Fruit fly (Drosophila melanogaster) whole organism, embryonic: ENCODE measurements around the gene Mf.

Experiments
- Ada2b ChIP-seq: fragments of 200-800 bp; sonication (Bioruptor generic); IDR thresholded peaks from 2 replicates; pipeline ENCODE4 v1.3.6; 2022; ENCODE audit warnings: missing biosample characterization, missing genetic modification characterization
- Aef1 ChIP-seq: fragments of 200-800 bp; sonication (Bioruptor generic); IDR thresholded peaks from 3 replicates; pipeline ENCODE4 v1.3.6; 2022; ENCODE audit warnings: missing biosample characterization, missing genetic modification characterization
- Awh ChIP-seq: fragments of 200-800 bp; sonication (Bioruptor generic); IDR thresholded peaks from 2 replicates; pipeline ENCODE4, ENCODE4 v1.3.6; 2022; ENCODE audit warnings: missing biosample characterization, missing genetic modification characterization
- B-H2 ChIP-seq: fragments of 200-800 bp; sonication (Bioruptor generic); optimal IDR thresholded peaks from 2 replicates; lab custom pipeline; 2018; ENCODE audit warnings: missing biosample characterization, mild to moderate bottlenecking, missing genetic modification characterization
- BEAF-32 ChIP-seq: fragments of 200-800 bp; sonication (Bioruptor generic); optimal IDR thresholded peaks from 3 replicates; lab custom pipeline; 2017; ENCODE audit warnings: missing biosample characterization, missing genetic modification characterization, mild to moderate bottlenecking, moderate library complexity, missing genetic modification reagents
- Bteb2 ChIP-seq: fragments of 200-800 bp; sonication (Bioruptor generic); optimal IDR thresholded peaks from 2 replicates; lab custom pipeline; 2016; ENCODE audit warnings: missing biosample characterization, missing genetic modification characterization
- CG10462 ChIP-seq: fragments of 200-800 bp; sonication (Bioruptor generic); optimal IDR thresholded peaks from 2 replicates; lab custom pipeline; 2016; ENCODE audit warnings: missing biosample characterization, missing genetic modification characterization
- CG10543 ChIP-seq: fragments of 200-800 bp; sonication (Bioruptor generic); optimal IDR thresholded peaks from 3 replicates; lab custom pipeline; 2017; ENCODE audit warnings: missing biosample characterization, mild to moderate bottlenecking, missing genetic modification characterization, moderate library complexity
- CG11695 ChIP-seq: fragments of 200-800 bp; sonication (Bioruptor generic); IDR thresholded peaks from 3 replicates; pipeline ENCODE4 v1.3.6; 2022; ENCODE audit warnings: missing biosample characterization, missing genetic modification characterization
- CG13296 ChIP-seq: fragments of 200-800 bp; sonication (Bioruptor generic); optimal IDR thresholded peaks from 3 replicates; lab custom pipeline; 2018; ENCODE audit warnings: missing biosample characterization, mild to moderate bottlenecking, missing genetic modification characterization
- CG13424 ChIP-seq: fragments of 200-800 bp; sonication (Bioruptor generic); optimal IDR thresholded peaks from 2 replicates; lab custom pipeline; 2019; ENCODE audit warnings: missing biosample characterization, mild to moderate bottlenecking, missing genetic modification characterization, moderate library complexity
- CG13894 ChIP-seq: fragments of 200-800 bp; sonication (Bioruptor generic); optimal IDR thresholded peaks from 3 replicates; lab custom pipeline; 2018; ENCODE audit warnings: missing biosample characterization, mild to moderate bottlenecking, missing genetic modification characterization, moderate library complexity
- CG18262 ChIP-seq: fragments of 200-800 bp; optimal IDR thresholded peaks from 3 replicates; lab custom pipeline; 2019; ENCODE audit warnings: missing biosample characterization, mild to moderate bottlenecking, missing genetic modification characterization, moderate library complexity
- CG18476 ChIP-seq: fragments of 200-800 bp; sonication (Bioruptor generic); optimal IDR thresholded peaks from 2 replicates; lab custom pipeline; 2016; ENCODE audit warnings: missing biosample characterization, mild to moderate bottlenecking, missing genetic modification characterization
- CG18599 ChIP-seq: fragments of 200-800 bp; sonication (Bioruptor generic); optimal IDR thresholded peaks from 3 replicates; lab custom pipeline; 2017; ENCODE audit warnings: missing biosample characterization, missing genetic modification characterization, mild to moderate bottlenecking, moderate library complexity, missing genetic modification reagents
- CG18619 ChIP-seq: fragments of 200-800 bp; sonication (Bioruptor generic); optimal IDR thresholded peaks from 3 replicates; lab custom pipeline; 2017; ENCODE audit warnings: missing biosample characterization, mild to moderate bottlenecking, missing genetic modification characterization
- CG2678 ChIP-seq: fragments of 200-800 bp; sonication (Bioruptor generic); optimal IDR thresholded peaks from 3 replicates; lab custom pipeline; 2019; ENCODE audit warnings: missing biosample characterization, mild to moderate bottlenecking, missing genetic modification characterization, moderate library complexity
- CG6765 ChIP-seq: fragments of 200-800 bp; sonication (Bioruptor generic); optimal IDR thresholded peaks from 3 replicates; lab custom pipeline; 2017; ENCODE audit warnings: missing biosample characterization, mild to moderate bottlenecking, missing genetic modification characterization
- CG6854 ChIP-seq: fragments of 200-800 bp; sonication (Bioruptor generic); optimal IDR thresholded peaks from 3 replicates; lab custom pipeline; 2017; ENCODE audit warnings: missing biosample characterization, mild to moderate bottlenecking, missing genetic modification characterization
- CG7987 ChIP-seq: fragments of 200-800 bp; sonication (Bioruptor generic); optimal IDR thresholded peaks from 2 replicates; lab custom pipeline; 2018; ENCODE audit warnings: missing biosample characterization, mild to moderate bottlenecking, missing genetic modification characterization, moderate library complexity
- CG8290 ChIP-seq, 3 experiments: fragments of 200-800 bp; sonication (Bioruptor generic); optimal IDR thresholded peaks; 2 replicates each; lab custom pipeline; 2016 to 2019; ENCODE audit warnings: missing biosample characterization in 3 of 3, missing genetic modification characterization in 3 of 3, mild to moderate bottlenecking in 2 of 3, moderate library complexity in 1 of 3
- CG9797 ChIP-seq: fragments of 200-800 bp; sonication (Bioruptor generic); optimal IDR thresholded peaks from 3 replicates; lab custom pipeline; 2018; ENCODE audit warnings: missing biosample characterization, mild to moderate bottlenecking, missing genetic modification characterization
- Dbx ChIP-seq: fragments of 200-800 bp; sonication (Bioruptor generic); IDR thresholded peaks from 3 replicates; pipeline ENCODE4 v1.3.6; 2022; ENCODE audit warnings: missing biosample characterization, missing genetic modification characterization
- Doc2 ChIP-seq: fragments of 200-800 bp; sonication (Bioruptor generic); IDR thresholded peaks from 2 replicates; pipeline ENCODE4 v1.3.6; 2022; ENCODE audit warnings: missing biosample characterization, missing genetic modification characterization
- Fer1 ChIP-seq: fragments of 200-800 bp; sonication (Bioruptor generic); optimal IDR thresholded peaks from 2 replicates; lab custom pipeline; 2017; ENCODE audit warnings: missing biosample characterization, mild to moderate bottlenecking, missing genetic modification characterization
- Fer3 ChIP-seq: fragments of 200-800 bp; sonication (Bioruptor generic); optimal IDR thresholded peaks from 2 replicates; lab custom pipeline; 2018; ENCODE audit warnings: missing biosample characterization, mild to moderate bottlenecking, missing genetic modification characterization, moderate library complexity
- Gsc ChIP-seq: fragments of 200-800 bp; sonication (Bioruptor generic); IDR thresholded peaks from 2 replicates; pipeline ENCODE4 v1.3.6; 2022; ENCODE audit warnings: missing biosample characterization, missing genetic modification characterization
- HHEX ChIP-seq: fragments of 200-800 bp; sonication (Bioruptor generic); optimal IDR thresholded peaks from 3 replicates; lab custom pipeline; 2017; ENCODE audit warnings: missing biosample characterization, mild to moderate bottlenecking, missing genetic modification characterization, missing genetic modification reagents
- Hmr ChIP-seq: fragments of 200-800 bp; sonication (Bioruptor generic); optimal IDR thresholded peaks from 3 replicates; lab custom pipeline; 2017; ENCODE audit warnings: mild to moderate bottlenecking, missing biosample characterization, missing genetic modification reagents, missing genetic modification characterization
- Lpt ChIP-seq: fragments of >200 bp; optimal IDR thresholded peaks from 2 replicates; lab custom pipeline; 2018; ENCODE audit warnings: missing biosample characterization, missing genetic modification characterization
- Med ChIP-seq: fragments of 200-800 bp; sonication (Bioruptor generic); peaks from one replicate; lab custom pipeline; 2016; ENCODE audit warnings: missing biosample characterization, missing genetic modification characterization, mild to moderate bottlenecking, inconsistent platforms, moderate library complexity
- NC2α ChIP-seq: fragments of 200-800 bp; sonication (Bioruptor generic); optimal IDR thresholded peaks from 2 replicates; lab custom pipeline; 2016; ENCODE audit warnings: missing biosample characterization, missing genetic modification characterization
- NK7.1 ChIP-seq: fragments of 200-800 bp; sonication (Bioruptor generic); optimal IDR thresholded peaks from 3 replicates; lab custom pipeline; 2016; ENCODE audit warnings: missing biosample characterization, missing genetic modification characterization
- PHDP ChIP-seq: fragments of 200-800 bp; sonication (Bioruptor generic); optimal IDR thresholded peaks from 3 replicates; lab custom pipeline; 2018; ENCODE audit warnings: missing biosample characterization, mild to moderate bottlenecking, missing genetic modification characterization, moderate library complexity
- Pdp1 ChIP-seq, 2 experiments: fragments of 200-800 bp; sonication (Bioruptor generic); optimal IDR thresholded peaks; 3 replicates each; lab custom pipeline; 2016; ENCODE audit warnings: missing biosample characterization in 2 of 2, missing genetic modification characterization in 2 of 2, mild to moderate bottlenecking in 1 of 2, moderate library complexity in 1 of 2
- ara ChIP-seq: fragments of 200-800 bp; sonication (Bioruptor generic); IDR thresholded peaks from 2 replicates; pipeline ENCODE4 v1.3.6; 2022; ENCODE audit warnings: missing biosample characterization, missing genetic modification characterization
- caup ChIP-seq: fragments of 200-800 bp; sonication (Bioruptor generic); optimal IDR thresholded peaks from 3 replicates; lab custom pipeline; 2017; ENCODE audit warnings: missing biosample characterization, mild to moderate bottlenecking, missing genetic modification characterization, moderate library complexity; ENCODE audit not compliant: severe bottlenecking
- chinmo ChIP-seq: fragments of 200-800 bp; sonication (Bioruptor generic); IDR thresholded peaks from 4 replicates; pipeline ENCODE4 v1.3.6; 2022; ENCODE audit warnings: missing biosample characterization, missing genetic modification characterization; ENCODE audit not compliant: partially characterized antibody
- da ChIP-seq: fragments of 200-800 bp; sonication (Bioruptor generic); optimal IDR thresholded peaks from 2 replicates; lab custom pipeline; 2016; ENCODE audit warnings: missing biosample characterization, missing genetic modification characterization
- klu ChIP-seq: fragments of 200-800 bp; sonication (Bioruptor generic); IDR thresholded peaks from 2 replicates; pipeline ENCODE4 v1.3.6; 2022; ENCODE audit warnings: missing biosample characterization, missing genetic modification characterization
- lab ChIP-seq: fragments of 200-800 bp; sonication (Bioruptor generic); optimal IDR thresholded peaks from 3 replicates; lab custom pipeline; 2017; ENCODE audit warnings: missing biosample characterization, missing genetic modification characterization, mild to moderate bottlenecking, moderate library complexity, missing genetic modification reagents
- mirr ChIP-seq: fragments of 200-800 bp; sonication (Bioruptor generic); optimal IDR thresholded peaks from 3 replicates; lab custom pipeline; 2018; ENCODE audit warnings: missing biosample characterization, mild to moderate bottlenecking, missing genetic modification characterization
- oc ChIP-seq: fragments of 200-800 bp; sonication (Bioruptor generic); optimal IDR thresholded peaks from 2 replicates; lab custom pipeline; 2018; ENCODE audit warnings: missing biosample characterization, mild to moderate bottlenecking, missing genetic modification characterization, moderate library complexity
- pros ChIP-seq: fragments of 200-800 bp; sonication (Bioruptor generic); optimal IDR thresholded peaks from 3 replicates; lab custom pipeline; 2019; ENCODE audit warnings: missing biosample characterization, mild to moderate bottlenecking, missing genetic modification characterization, moderate library complexity
- sima ChIP-seq: fragments of 200-800 bp; sonication (Bioruptor generic); optimal IDR thresholded peaks from 2 replicates; lab custom pipeline; 2016; ENCODE audit warnings: missing biosample characterization, missing genetic modification characterization
- sug ChIP-seq: fragments of 200-800 bp; optimal IDR thresholded peaks from 2 replicates; lab custom pipeline; 2019; ENCODE audit warnings: missing biosample characterization, mild to moderate bottlenecking, missing genetic modification characterization, moderate library complexity
- tll ChIP-seq, 2 experiments: fragments of 200-800 bp in 1 of 2; fragments of >200 bp in 1 of 2; sonication (Bioruptor generic) in 1 of 2; optimal IDR thresholded peaks; 2 replicates each; lab custom pipeline; 2017 to 2019; ENCODE audit warnings: missing biosample characterization in 2 of 2, missing genetic modification characterization in 2 of 2, mild to moderate bottlenecking in 1 of 2, moderate library complexity in 1 of 2

Mf gene

dm6 chr3R:15198052-15198793, 16.9 kb upstream of the Mf start (continued):
- no peak for TF ChIP-seq klu
- TF ChIP-seq CG9797 (GFP tag; lab: Kevin White, UChicago): no peak
- 0 out of 4 replicates have a peak, but pooled peaks have one; percentile 80 for TF ChIP-seq chinmo
- no peak for TF ChIP-seq B-H2 (GFP tag; lab: Kevin White, UChicago)
- TF ChIP-seq da (GFP tag; lab: Kevin White, UChicago): no peak
- no peak for TF ChIP-seq caup (GFP tag; lab: Kevin White, UChicago)
- TF ChIP-seq NK7.1 (GFP tag; lab: Kevin White, UChicago): no peak
- no peak for TF ChIP-seq CG6854 (GFP tag; lab: Kevin White, UChicago)
- TF ChIP-seq pros: no peak
- 0 out of 3 replicates have a peak, but pooled peaks have one; percentile 7 for TF ChIP-seq CG11695 (GFP tag; lab: Robert Waterston, UW)
- TF ChIP-seq PHDP (tag; lab: Kevin White, UChicago): no peak
- no peak for TF ChIP-seq Gsc (GFP tag; lab: Robert Waterston, UW)
- no peak for TF ChIP-seq NC2α (GFP tag; lab: Kevin White, UChicago)
- no peak for TF ChIP-seq oc
- no peak for TF ChIP-seq Ada2b (GFP tag; lab: Robert Waterston, UW)
- peak; percentile 37 for TF ChIP-seq CG10543 (GFP tag; lab: Kevin White, UChicago)
- TF ChIP-seq Aef1 (GFP tag; lab: Robert Waterston, UW): no peak
- TF ChIP-seq Lpt (GFP tag; lab: Kevin White, UChicago): no peak
- TF ChIP-seq Dbx (GFP tag; lab: Robert Waterston, UW): no peak
- no peak for TF ChIP-seq CG13424 (tag; lab: Kevin White, UChicago)
- TF ChIP-seq CG8290 (GFP tag; optimal IDR thresholded peaks at IDR 0.05; lab: Kevin White, UChicago): no peak
- peak in 1 of 2 experiments; percentile 8 for TF ChIP-seq CG8290 (tag; optimal IDR thresholded peaks at IDR 0.05; lab: Kevin White, UChicago)
- peak; percentile 6 for TF ChIP-seq Hmr
- TF ChIP-seq CG10462 (GFP tag; lab: Kevin White, UChicago): no peak
- TF ChIP-seq Doc2 (GFP tag; lab: Robert Waterston, UW): no peak
- no peak for TF ChIP-seq Bteb2
- no peak for TF ChIP-seq CG18262 (tag; lab: Kevin White, UChicago)

- TF ChIP-seq Pdp1 (GFP tag; optimal IDR thresholded peaks at IDR 0.05; lab: Kevin White, UChicago) (peak in 1 of 2 experiments; percentile 74), CG18599 (peak; percentile 5), CG13894 (tag; lab: Kevin White, UChicago) (peak; percentile 25), CG10543 (GFP tag; lab: Kevin White, UChicago) (peak; percentile 39), CG18476 (GFP tag; lab: Kevin White, UChicago) (peak; percentile 24), sug (tag; lab: Kevin White, UChicago) (peak; percentile 24), CG18619 (GFP tag; lab: Kevin White, UChicago) (no peak), Med (peak; percentile 10), HHEX (GFP tag; lab: Kevin White, UChicago) (peak; percentile 12), lab (GFP tag; lab: Kevin White, UChicago) (peak; percentile 20), tll (GFP tag; optimal IDR thresholded peaks at IDR 0.05; lab: Kevin White, UChicago) (no peak), Fer3 (tag; lab: Kevin White, UChicago) (no peak), sima (GFP tag; lab: Kevin White, UChicago) (no peak), CG13296 (peak; percentile 20), mirr (GFP tag; lab: Kevin White, UChicago) (peak; percentile 26), Fer1 (GFP tag; lab: Kevin White, UChicago) (peak; percentile 18), ara (GFP tag; lab: Robert Waterston, UW) (no peak), Awh (GFP tag; lab: Robert Waterston, UW) (peak; percentile 36; the same call in 1 of the 2 replicates), CG6765 (GFP tag; lab: Kevin White, UChicago) (peak; percentile 1), BEAF-32 (GFP tag; lab: Kevin White, UChicago) (no peak), CG7987 (peak; percentile 6), CG2678 (peak; percentile 2)
Observed at dm6 chr3R:15197373-15197772, 16.1 kb upstream of the Mf start.
